Worm (Caenorhabditis elegans) whole organism, L4/young adult: ENCODE measurements around the gene hmg-11.
A peak's percentile ranks its signal among the peaks of the same experiment; 100 is the strongest.

Experiments used
- W03F9.2 ChIP-seq: fragments of 150-350 bp; optimal IDR thresholded peaks from 2 replicates; lab custom pipeline; 2014; ENCODE audit warnings: missing biosample characterization, missing genetic modification characterization
- dao-5 ChIP-seq: sonication (generic microtip); optimal IDR thresholded peaks from 2 replicates; lab custom pipeline; 2016; ENCODE audit warnings: missing genotype, missing genetic modification characterization, moderate library complexity, missing compliant biosample characterization
- him-1 ChIP-seq: sonication (generic microtip); optimal IDR thresholded peaks from 2 replicates; lab custom pipeline; 2016; ENCODE audit warnings: missing genotype, missing genetic modification reagents, missing genetic modification characterization, missing compliant biosample characterization

hmg-11 gene

ce11 chrII:4667572-4667971 lies 5.3 kb upstream of the hmg-11 start, which contains the start of gene fut-5:
TSS of gene fut-5 (minus strand) at chrII:4667672.
- no peak for TF ChIP-seq dao-5 (tag; lab: Kevin White, UChicago)
- TF ChIP-seq him-1 = no peak
- no peak for TF ChIP-seq W03F9.2

- no peak for TF ChIP-seq W03F9.2
- TF ChIP-seq him-1 = no peak
- TF ChIP-seq dao-5 (tag; lab: Kevin White, UChicago) = no peak
Observed at ce11 chrII:4671692-4672091, 1.2 kb upstream of the hmg-11 start, which contains the start of gene T05A7.6. TSS of gene T05A7.6 (minus strand) at chrII:4671792.

- no peak for TF ChIP-seq dao-5 (tag; lab: Kevin White, UChicago)
- no peak for TF ChIP-seq W03F9.2
- no peak for TF ChIP-seq him-1
Observed at ce11 chrII:4673242-4673641, 357 bp downstream of the hmg-11 start.

ce11 chrII:4673670-4674069 lies 785 bp downstream of the hmg-11 start:
- TF ChIP-seq W03F9.2 (no peak), him-1 (no peak), dao-5 (tag; lab: Kevin White, UChicago) (no peak)

ce11 chrII:4674188-4674587 lies 1.3 kb downstream of the hmg-11 start:
- TF ChIP-seq him-1 (no peak), W03F9.2 (no peak), dao-5 (tag; lab: Kevin White, UChicago) (no peak)

ce11 chrII:4675481-4675880 lies 2.6 kb downstream of the hmg-11 start, which contains the start of gene T05A7.3:
TSS of gene T05A7.3 (plus strand) at chrII:4675781.
- no peak for TF ChIP-seq him-1
- TF ChIP-seq W03F9.2 = no peak
- TF ChIP-seq dao-5 (tag; lab: Kevin White, UChicago) = no peak

ce11 chrII:4676241-4676640 lies 3.4 kb downstream of the hmg-11 start:
- TF ChIP-seq W03F9.2 (no peak), dao-5 (tag; lab: Kevin White, UChicago) (no peak), him-1 (no peak)

- TF ChIP-seq him-1 = no peak
- no peak for TF ChIP-seq W03F9.2
- no peak for TF ChIP-seq dao-5 (tag; lab: Kevin White, UChicago)
Observed at ce11 chrII:4677916-4678315, 5.0 kb downstream of the hmg-11 start, which contains the start of gene T05A7.1. TSS of gene T05A7.1 (plus strand) at chrII:4678216.

ce11 chrII:4681391-4681790 lies 8.5 kb downstream of the hmg-11 start, which contains the start of gene T05A7.7:
TSS of gene T05A7.7 (minus strand) at chrII:4681491.
- TF ChIP-seq W03F9.2 (no peak), him-1 (no peak)

ce11 chrII:4683693-4684092 lies 10.8 kb downstream of the hmg-11 start, which contains the start of gene sre-40:
TSS of gene sre-40 (minus strand) at chrII:4683793.
- TF ChIP-seq dao-5 (tag; lab: Kevin White, UChicago) (no peak), him-1 (no peak), W03F9.2 (no peak)

ce11 chrII:4684852-4685251 lies 12.0 kb downstream of the hmg-11 start:
- no peak for TF ChIP-seq dao-5 (tag; lab: Kevin White, UChicago)
- TF ChIP-seq him-1 = no peak
- no peak for TF ChIP-seq W03F9.2

- no peak for TF ChIP-seq W03F9.2
- no peak for TF ChIP-seq dao-5 (tag; lab: Kevin White, UChicago)
- TF ChIP-seq him-1 = no peak
Observed at ce11 chrII:4686941-4687340, 14.1 kb downstream of the hmg-11 start, which contains the start of gene sre-39. TSS of gene sre-39 (plus strand) at chrII:4687241.

- no peak for TF ChIP-seq dao-5 (tag; lab: Kevin White, UChicago)
- TF ChIP-seq W03F9.2 = no peak
- no peak for TF ChIP-seq him-1
Observed at ce11 chrII:4689477-4689876, 16.6 kb downstream of the hmg-11 start, which contains the start of gene F10G7.12. TSS of gene F10G7.12 (plus strand) at chrII:4689777.

ce11 chrII:4693129-4693528 lies 20.2 kb downstream of the hmg-11 start, which contains the start of gene F10G7.5:
TSS of gene F10G7.5 (plus strand) at chrII:4693414.
- TF ChIP-seq dao-5 (tag; lab: Kevin White, UChicago) (no peak), W03F9.2 (no peak), him-1 (no peak)

ce11 chrII:4696055-4696454 lies 23.2 kb downstream of the hmg-11 start:
- TF ChIP-seq him-1 (no peak), dao-5 (tag; lab: Kevin White, UChicago) (no peak), W03F9.2 (no peak)

- TF ChIP-seq him-1 (no peak), dao-5 (tag; lab: Kevin White, UChicago) (no peak), W03F9.2 (peak; percentile 61)
Observed at ce11 chrII:4698266-4698771, 25.4 kb downstream of the hmg-11 start, which contains the start of the genes rpn-5 and scc-1. TSS of gene rpn-5 (minus strand) at chrII:4698427. TSS of gene scc-1 (plus strand) at chrII:4698721.
